Worm (Caenorhabditis elegans) whole organism, late embryonic: ENCODE results near the gene Y47D3A.21.

Source experiments
- C38D4.7 ChIP-seq: fragments of 200-800 bp; sonication (Bioruptor generic); optimal IDR thresholded peaks from 2 replicates; lab custom pipeline; 2018; ENCODE audit warnings: mild to moderate bottlenecking, missing genetic modification characterization, moderate library complexity, missing compliant biosample characterization
- F13H6.1 ChIP-seq: sonication (generic microtip); optimal IDR thresholded peaks from 2 replicates; lab custom pipeline; 2016; ENCODE audit warnings: missing genetic modification characterization, missing compliant biosample characterization
- K02D7.2 ChIP-seq: sonication (generic microtip); optimal IDR thresholded peaks from 2 replicates; lab custom pipeline; 2017; ENCODE audit warnings: mild to moderate bottlenecking, missing genetic modification characterization, missing compliant biosample characterization
- K09A11.1 ChIP-seq: sonication (generic microtip); optimal IDR thresholded peaks from 2 replicates; lab custom pipeline; 2017; ENCODE audit warnings: antibody characterized with exemption, mild to moderate bottlenecking, missing genetic modification characterization, missing compliant biosample characterization; ENCODE audit not compliant: insufficient read depth
- T23F11.4 ChIP-seq: fragments of 200-800 bp; sonication (Bioruptor generic); optimal IDR thresholded peaks from 2 replicates; lab custom pipeline; 2018; ENCODE audit warnings: mild to moderate bottlenecking, missing genetic modification characterization, missing compliant biosample characterization
- Y22D7AL.16 ChIP-seq: sonication (generic microtip); optimal IDR thresholded peaks from 2 replicates; lab custom pipeline; 2016; ENCODE audit warnings: missing genetic modification characterization, missing compliant biosample characterization
- ahr-1 ChIP-seq: sonication (generic microtip); optimal IDR thresholded peaks from 2 replicates; lab custom pipeline; 2016; ENCODE audit warnings: missing genetic modification characterization, missing compliant biosample characterization
- ama-1 ChIP-seq: fragments of 150-350 bp; optimal IDR thresholded peaks from 2 replicates; lab custom pipeline; 2014
- ceh-14 ChIP-seq: sonication (generic microtip); optimal IDR thresholded peaks from 2 replicates; lab custom pipeline; 2016; ENCODE audit warnings: missing genotype, missing genetic modification characterization, missing compliant biosample characterization
- ceh-19 ChIP-seq: fragments of 200-800 bp; sonication (Bioruptor generic); optimal IDR thresholded peaks from 2 replicates; lab custom pipeline; 2018; ENCODE audit warnings: mild to moderate bottlenecking, missing genetic modification characterization, missing compliant biosample characterization
- ceh-2 ChIP-seq: sonication (generic microtip); optimal IDR thresholded peaks from 2 replicates; lab custom pipeline; 2016; ENCODE audit warnings: missing genotype, missing genetic modification characterization, missing compliant biosample characterization
- ceh-24 ChIP-seq: sonication (generic microtip); optimal IDR thresholded peaks from 2 replicates; lab custom pipeline; 2016; ENCODE audit warnings: mild to moderate bottlenecking, missing genetic modification characterization, missing compliant biosample characterization
- ceh-30 ChIP-seq: fragments of 150-350 bp; optimal IDR thresholded peaks from 2 replicates; lab custom pipeline; 2014; ENCODE audit warnings: missing biosample characterization, missing genetic modification characterization
- ceh-45 ChIP-seq: fragments of 200-800 bp; sonication (Bioruptor generic); IDR thresholded peaks from 2 replicates; pipeline ENCODE4 v1.3.6; 2022; ENCODE audit warnings: missing genetic modification reagents, missing genetic modification characterization, missing compliant biosample characterization
- ceh-48 ChIP-seq: sonication (generic microtip); optimal IDR thresholded peaks from 2 replicates; lab custom pipeline; 2016; ENCODE audit warnings: missing genetic modification characterization, inconsistent platforms, missing compliant biosample characterization
- ceh-9 ChIP-seq: sonication (generic microtip); optimal IDR thresholded peaks from 2 replicates; lab custom pipeline; 2016; ENCODE audit warnings: mild to moderate bottlenecking, missing genetic modification characterization, inconsistent platforms, missing compliant biosample characterization
- dmd-4 ChIP-seq: sonication (generic microtip); optimal IDR thresholded peaks from 2 replicates; lab custom pipeline; 2016; ENCODE audit warnings: borderline replicate concordance, missing genetic modification characterization, missing compliant biosample characterization
- ets-4 ChIP-seq: sonication (generic microtip); optimal IDR thresholded peaks from 2 replicates; lab custom pipeline; 2016; ENCODE audit warnings: missing genetic modification characterization, missing compliant biosample characterization
- eyg-1 ChIP-seq: sonication (generic microtip); optimal IDR thresholded peaks from 2 replicates; lab custom pipeline; 2016; ENCODE audit warnings: missing genotype, missing genetic modification characterization, missing compliant biosample characterization
- fkh-10 ChIP-seq: fragments of 150-350 bp; optimal IDR thresholded peaks from 2 replicates; lab custom pipeline; 2014; ENCODE audit warnings: missing biosample characterization, missing genetic modification reagents, missing genetic modification characterization
- hlh-15 ChIP-seq: sonication (generic microtip); optimal IDR thresholded peaks from 2 replicates; lab custom pipeline; 2016; ENCODE audit warnings: missing genetic modification characterization, missing compliant biosample characterization
- hlh-30 ChIP-seq: sonication (generic microtip); optimal IDR thresholded peaks from 2 replicates; lab custom pipeline; 2017; ENCODE audit warnings: antibody characterized with exemption, missing genetic modification characterization, missing compliant biosample characterization; ENCODE audit not compliant: insufficient read depth
- hlh-6 ChIP-seq: sonication (generic microtip); optimal IDR thresholded peaks from 2 replicates; lab custom pipeline; 2016; ENCODE audit warnings: missing genotype, missing genetic modification characterization, missing compliant biosample characterization
- hlh-8 ChIP-seq: sonication (generic microtip); optimal IDR thresholded peaks from 2 replicates; lab custom pipeline; 2016; ENCODE audit warnings: missing genotype, missing genetic modification characterization, missing compliant biosample characterization
- lim-6 ChIP-seq: sonication (generic microtip); optimal IDR thresholded peaks from 2 replicates; lab custom pipeline; 2016; ENCODE audit warnings: missing genetic modification characterization, missing compliant biosample characterization
- lin-11 ChIP-seq: fragments of 200-800 bp; sonication (Bioruptor generic); optimal IDR thresholded peaks from 2 replicates; lab custom pipeline; 2018; ENCODE audit warnings: mild to moderate bottlenecking, missing genetic modification characterization, missing compliant biosample characterization
- nfya-1 ChIP-seq: sonication (generic microtip); optimal IDR thresholded peaks from 2 replicates; lab custom pipeline; 2017; ENCODE audit warnings: missing genetic modification characterization, mild to moderate bottlenecking, missing compliant biosample characterization, antibody characterized with exemption, moderate library complexity
- nhr-11 ChIP-seq: fragments of 150-350 bp; optimal IDR thresholded peaks from 2 replicates; lab custom pipeline; 2014; ENCODE audit warnings: missing biosample characterization, missing genetic modification characterization
- nhr-232 ChIP-seq: sonication (generic microtip); optimal IDR thresholded peaks from 2 replicates; lab custom pipeline; 2016; ENCODE audit warnings: missing genetic modification characterization, missing compliant biosample characterization
- npax-4 ChIP-seq: sonication (generic microtip); optimal IDR thresholded peaks from 2 replicates; lab custom pipeline; 2016; ENCODE audit warnings: missing genetic modification characterization, missing compliant biosample characterization
- odd-2 ChIP-seq: sonication (generic microtip); optimal IDR thresholded peaks from 2 replicates; lab custom pipeline; 2017; ENCODE audit warnings: antibody characterized with exemption, mild to moderate bottlenecking, missing genetic modification characterization, missing compliant biosample characterization
- pag-3 ChIP-seq: sonication (generic microtip); optimal IDR thresholded peaks from 2 replicates; lab custom pipeline; 2016; ENCODE audit warnings: missing compliant biosample characterization, missing genetic modification characterization, borderline replicate concordance
- pat-9 ChIP-seq: fragments of 200-800 bp; sonication (Bioruptor generic); optimal IDR thresholded peaks from 2 replicates; lab custom pipeline; 2018; ENCODE audit warnings: mild to moderate bottlenecking, missing genetic modification characterization, moderate library complexity, missing compliant biosample characterization
- pax-1 ChIP-seq: fragments of 150-350 bp; optimal IDR thresholded peaks from 2 replicates; lab custom pipeline; 2014; ENCODE audit warnings: missing biosample characterization, missing genetic modification characterization
- pha-2 ChIP-seq: sonication (generic microtip); optimal IDR thresholded peaks from 2 replicates; lab custom pipeline; 2017; ENCODE audit warnings: mild to moderate bottlenecking, missing genetic modification characterization, missing compliant biosample characterization
- pha-4 ChIP-seq: fragments of 150-350 bp; optimal IDR thresholded peaks from 2 replicates; lab custom pipeline; 2018; ENCODE audit warnings: missing biosample characterization, missing genetic modification reagents, missing genetic modification characterization
- pqm-1 ChIP-seq: sonication (generic microtip); optimal IDR thresholded peaks from 2 replicates; lab custom pipeline; 2016; ENCODE audit warnings: missing genetic modification characterization, missing compliant biosample characterization
- ref-2 ChIP-seq: sonication (generic microtip); optimal IDR thresholded peaks from 2 replicates; lab custom pipeline; 2016; ENCODE audit warnings: missing genetic modification characterization, missing compliant biosample characterization
- rnt-1 ChIP-seq: sonication (generic microtip); optimal IDR thresholded peaks from 2 replicates; lab custom pipeline; 2016; ENCODE audit warnings: missing genetic modification characterization, missing compliant biosample characterization
- sdc-2 ChIP-seq: sonication (generic microtip); optimal IDR thresholded peaks from 2 replicates; lab custom pipeline; 2016; ENCODE audit warnings: missing genotype, missing genetic modification characterization, missing compliant biosample characterization
- sox-2 ChIP-seq: fragments of 200-800 bp; sonication (Bioruptor generic); IDR thresholded peaks from 2 replicates; pipeline ENCODE4 v1.3.6; 2022; ENCODE audit warnings: missing genetic modification reagents, missing genetic modification characterization, missing compliant biosample characterization
- syd-9 ChIP-seq: sonication (generic microtip); optimal IDR thresholded peaks from 2 replicates; lab custom pipeline; 2016; ENCODE audit warnings: mild to moderate bottlenecking, missing genetic modification characterization, moderate library complexity, missing compliant biosample characterization
- tbx-2 ChIP-seq: sonication (generic microtip); optimal IDR thresholded peaks from 2 replicates; lab custom pipeline; 2016; ENCODE audit warnings: missing genetic modification characterization, missing compliant biosample characterization
- ttx-3 ChIP-seq: sonication (generic microtip); optimal IDR thresholded peaks from 2 replicates; lab custom pipeline; 2016; ENCODE audit warnings: missing genetic modification reagents, missing genetic modification characterization, missing compliant biosample characterization
- unc-42 ChIP-seq: sonication (generic microtip); optimal IDR thresholded peaks from 2 replicates; lab custom pipeline; 2016; ENCODE audit warnings: missing genotype, missing genetic modification characterization, missing compliant biosample characterization
- zip-5 ChIP-seq: sonication (generic microtip); optimal IDR thresholded peaks from 2 replicates; lab custom pipeline; 2016; ENCODE audit warnings: missing genetic modification characterization, missing compliant biosample characterization
- ztf-16 ChIP-seq: sonication (generic microtip); optimal IDR thresholded peaks from 2 replicates; lab custom pipeline; 2017; ENCODE audit warnings: missing genetic modification characterization, missing compliant biosample characterization

The Y47D3A.21 gene

DNA sequence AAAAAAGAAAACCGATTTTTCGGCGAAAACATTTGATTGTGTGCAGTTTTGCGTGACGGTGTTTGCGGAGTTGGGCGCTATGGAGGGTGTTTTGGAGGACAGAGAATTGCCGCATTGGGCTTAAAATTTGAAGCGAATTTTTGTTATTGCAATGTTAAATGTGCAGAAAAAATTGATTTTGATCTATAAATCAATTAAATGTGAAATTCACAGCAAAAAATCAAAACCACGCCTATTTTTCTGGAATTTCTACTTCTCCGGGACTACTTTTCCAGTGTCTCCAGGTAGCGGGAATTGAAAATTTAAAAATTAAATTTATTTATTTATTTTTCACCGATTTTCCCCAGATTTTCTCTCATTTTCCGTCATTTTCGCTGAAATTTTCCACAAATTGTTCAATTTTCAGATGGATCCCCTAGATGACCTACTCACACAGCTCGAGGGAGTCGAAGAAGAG is 38.5 kb upstream of the Y47D3A.21 start, which contains the start of gene mcm-10 (continued):
- no peak for TF ChIP-seq sox-2 (GFP tag; lab: Robert Waterston, UW)
- no peak for TF ChIP-seq pat-9 (tag; lab: Kevin White, UChicago)
- TF ChIP-seq pha-2 = peak; percentile 51
- peak; percentile 95 for TF ChIP-seq pqm-1 (tag; lab: Kevin White, UChicago)
- no peak for TF ChIP-seq pha-4 (tag; lab: Kevin White, UChicago)
- TF ChIP-seq lin-11 = no peak
- peak; percentile 59 for TF ChIP-seq ttx-3 (tag; lab: Kevin White, UChicago)
- peak; percentile 21 for TF ChIP-seq Y22D7AL.16
- peak; percentile 19 for TF ChIP-seq npax-4 (tag; lab: Kevin White, UChicago)
- TF ChIP-seq ref-2 (tag; lab: Kevin White, UChicago) = peak; percentile 97
- peak; percentile 52 for TF ChIP-seq pag-3
- TF ChIP-seq K09A11.1 (tag; lab: Kevin White, UChicago) = no peak
- TF ChIP-seq hlh-30 = no peak
- TF ChIP-seq nfya-1 (tag; lab: Kevin White, UChicago) = peak; percentile 49
- no peak for TF ChIP-seq syd-9 (tag; lab: Kevin White, UChicago)
- no peak for TF ChIP-seq ceh-45 (GFP tag; lab: Robert Waterston, UW)
- TF ChIP-seq fkh-10 (GFP tag; lab: Kevin White, UChicago) = no peak
- TF ChIP-seq ceh-24 = peak; percentile 43
- no peak for TF ChIP-seq ceh-9 (tag; lab: Kevin White, UChicago)
- TF ChIP-seq odd-2 (tag; lab: Kevin White, UChicago) = no peak
- TF ChIP-seq ceh-30 (tag; lab: Kevin White, UChicago) = peak; percentile 45
- TF ChIP-seq ceh-19 = peak; percentile 66
- TF ChIP-seq hlh-6 (tag; lab: Kevin White, UChicago) = peak; percentile 56
- peak; percentile 97 for TF ChIP-seq tbx-2 (tag; lab: Kevin White, UChicago)
- TF ChIP-seq ama-1 (lab: Kevin White, UChicago) = no peak
- peak; percentile 12 for TF ChIP-seq ceh-48 (tag; lab: Kevin White, UChicago)
- peak; percentile 93 for TF ChIP-seq ceh-2
- TF ChIP-seq zip-5 (tag; lab: Kevin White, UChicago) = peak; percentile 95
- peak; percentile 35 for TF ChIP-seq C38D4.7 (GFP tag; lab: Kevin White, UChicago)
- no peak for TF ChIP-seq K02D7.2 (tag; lab: Kevin White, UChicago)
- peak; percentile 95 for TF ChIP-seq rnt-1
- TF ChIP-seq nhr-11 = no peak
- TF ChIP-seq ztf-16 (tag; lab: Kevin White, UChicago) = peak; percentile 83
- peak; percentile 98 for TF ChIP-seq unc-42
- peak; percentile 73 for TF ChIP-seq dmd-4 (tag; lab: Kevin White, UChicago)
- peak; percentile 94 for TF ChIP-seq ceh-14
- TF ChIP-seq ets-4 (tag; lab: Kevin White, UChicago) = peak; percentile 95
- no peak for TF ChIP-seq nhr-232 (tag; lab: Kevin White, UChicago)
- TF ChIP-seq pax-1 (tag; lab: Kevin White, UChicago) = no peak
- TF ChIP-seq sdc-2 (tag; lab: Kevin White, UChicago) = peak; percentile 44
- peak; percentile 90 for TF ChIP-seq hlh-8 (tag; lab: Kevin White, UChicago)
- peak; percentile 78 for TF ChIP-seq hlh-15 (tag; lab: Kevin White, UChicago)
- TF ChIP-seq lim-6 (tag; lab: Kevin White, UChicago) = peak; percentile 82
- TF ChIP-seq ahr-1 (tag; lab: Kevin White, UChicago) = peak; percentile 92
- no peak for TF ChIP-seq eyg-1
- peak; percentile 80 for TF ChIP-seq F13H6.1 (tag; lab: Kevin White, UChicago)
- peak; percentile 43 for TF ChIP-seq T23F11.4 (GFP tag; lab: Kevin White, UChicago)
- TF ChIP-seq, all 69 proteins: peak for 46
